Worm (Caenorhabditis elegans) whole organism, L4/young adult: ENCODE data around the gene F46G10.2.

Experiments used
- W03F9.2 ChIP-seq: fragments of 150-350 bp; optimal IDR thresholded peaks from 2 replicates; lab custom pipeline; 2014; ENCODE audit warnings: missing biosample characterization, missing genetic modification characterization
- dao-5 ChIP-seq: sonication (generic microtip); optimal IDR thresholded peaks from 2 replicates; lab custom pipeline; 2016; ENCODE audit warnings: missing genotype, missing genetic modification characterization, moderate library complexity, missing compliant biosample characterization
- him-1 ChIP-seq: sonication (generic microtip); optimal IDR thresholded peaks from 2 replicates; lab custom pipeline; 2016; ENCODE audit warnings: missing genotype, missing genetic modification reagents, missing genetic modification characterization, missing compliant biosample characterization

ce11 chrX:13317532-13317931, 5.2 kb upstream of the F46G10.2 start:
- TF ChIP-seq him-1 (tag; lab: Kevin White, UChicago) (no peak), W03F9.2 (tag; lab: Kevin White, UChicago) (no peak), dao-5 (no peak)
